Worm (Caenorhabditis elegans) whole organism, L4/young adult: ENCODE results near the gene vps-24.

Experiments used
- W03F9.2 ChIP-seq: fragments of 150-350 bp; optimal IDR thresholded peaks from 2 replicates; lab custom pipeline; 2014; ENCODE audit warnings: missing biosample characterization, missing genetic modification characterization
- dao-5 ChIP-seq: sonication (generic microtip); optimal IDR thresholded peaks from 2 replicates; lab custom pipeline; 2016; ENCODE audit warnings: missing genotype, missing genetic modification characterization, moderate library complexity, missing compliant biosample characterization
- him-1 ChIP-seq: sonication (generic microtip); optimal IDR thresholded peaks from 2 replicates; lab custom pipeline; 2016; ENCODE audit warnings: missing genotype, missing genetic modification reagents, missing genetic modification characterization, missing compliant biosample characterization

DNA sequence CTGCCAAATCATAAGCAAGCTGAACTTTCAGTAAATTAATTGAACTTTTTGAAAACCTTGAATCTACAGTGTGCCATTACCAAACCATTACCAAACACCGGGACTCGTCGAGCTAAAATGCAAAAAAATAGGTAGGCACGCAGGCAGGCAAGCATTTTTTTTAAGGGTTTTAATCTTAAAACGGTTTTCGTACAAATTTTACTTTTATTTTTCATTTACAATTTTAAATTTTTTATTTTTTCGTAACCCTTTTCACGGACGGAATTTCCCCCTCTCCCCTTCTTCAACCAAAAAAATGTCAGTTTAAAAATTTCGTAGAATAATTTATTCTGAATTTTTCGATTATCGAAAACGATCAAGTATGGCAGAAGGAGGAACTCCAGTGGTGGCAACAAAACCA is 20.6 kb downstream of the vps-24 start, which contains the start of gene F59A6.2:
- TF ChIP-seq dao-5 (tag; lab: Kevin White, UChicago) (no peak), him-1 (tag; lab: Kevin White, UChicago) (no peak), W03F9.2 (tag; lab: Kevin White, UChicago) (no peak)
